Fruit fly (Drosophila melanogaster) whole organism, prepupa: ENCODE results near the gene CG43332.

ENCODE experiments used
- CG34406 ChIP-seq: fragments of 200-800 bp; sonication (Bioruptor generic); optimal IDR thresholded peaks from 3 replicates; lab custom pipeline; 2016; ENCODE audit warnings: missing biosample characterization, missing genetic modification characterization
- CG3919 ChIP-seq: fragments of 200-800 bp; sonication (Bioruptor generic); optimal IDR thresholded peaks from 3 replicates; lab custom pipeline; 2016; ENCODE audit warnings: missing biosample characterization, missing genetic modification characterization
- Eip93F ChIP-seq: fragments of 200-800 bp; sonication (Bioruptor generic); optimal IDR thresholded peaks from 2 replicates; lab custom pipeline; 2016; ENCODE audit warnings: missing biosample characterization, mild to moderate bottlenecking, missing genetic modification characterization
- Gug ChIP-seq: fragments of 200-800 bp; sonication (Bioruptor generic); IDR thresholded peaks from 2 replicates; pipeline ENCODE4 v1.3.6; 2022; ENCODE audit warnings: missing biosample characterization, missing genetic modification characterization

dm6 chr2L:14122742-14123334 is 40.2 kb downstream of the CG43332 start:
- TF ChIP-seq Eip93F (GFP tag; lab: Kevin White, UChicago) = no peak
- no peak for TF ChIP-seq Gug (GFP tag; lab: Robert Waterston, UW)
- no peak for TF ChIP-seq CG3919
- TF ChIP-seq CG34406 (GFP tag; lab: Kevin White, UChicago) = no peak
